Worm (Caenorhabditis elegans): ENCODE data around the gene T05H4.3.

DNA sequence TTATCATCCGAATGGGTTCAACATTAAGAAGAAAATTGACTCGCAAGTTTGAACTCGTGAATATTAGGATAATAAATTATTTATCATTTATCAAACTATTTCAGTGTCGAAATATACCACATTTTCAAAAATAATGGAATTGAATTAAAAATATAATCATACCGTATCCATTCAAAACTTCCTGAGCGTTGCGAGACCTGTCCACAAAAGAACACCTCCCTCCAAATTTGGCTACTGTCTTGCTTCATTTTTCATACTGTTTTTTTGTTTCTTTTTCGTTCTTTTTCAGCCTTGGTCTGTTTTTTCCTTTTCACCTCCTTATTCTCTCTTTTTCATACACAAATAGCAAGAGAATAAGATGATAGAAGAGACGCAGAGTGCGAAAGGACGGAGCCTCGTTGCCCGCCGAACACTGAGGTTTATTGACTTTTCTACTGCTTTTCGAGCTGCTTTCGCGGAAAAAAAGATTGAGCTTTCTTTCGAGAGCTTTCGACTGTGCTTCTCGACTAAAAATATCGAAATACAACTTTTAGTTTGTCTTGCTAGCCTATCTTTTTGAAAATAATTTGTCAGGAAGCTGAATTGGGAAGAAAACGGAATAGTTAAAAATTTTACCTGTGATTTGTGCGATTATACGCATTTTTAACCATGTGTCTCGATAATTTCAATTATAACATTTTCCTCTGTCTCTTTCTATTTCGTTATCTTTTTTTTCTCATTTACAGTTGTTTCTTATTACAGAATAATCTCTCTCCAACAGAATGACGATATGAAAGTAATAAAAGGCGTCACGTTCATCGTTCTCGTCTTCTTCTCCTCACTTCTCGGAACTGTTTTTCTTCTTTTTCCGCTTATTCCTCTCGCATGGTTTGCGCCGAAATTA lies 8.2 kb downstream of the T05H4.3 start, which contains the start of gene acl-8:
- TF ChIP-seq npax-4 (tag; optimal IDR thresholded peaks at IDR 0.05): no peak
- no peak for TF ChIP-seq ceh-14 (tag; optimal IDR thresholded peaks at IDR 0.05)
- no peak for TF ChIP-seq hlh-6 (tag; optimal IDR thresholded peaks at IDR 0.05)
- TF ChIP-seq pag-3 (tag; optimal IDR thresholded peaks at IDR 0.05; ENCODE audit: borderline replicate concordance): no peak
- TF ChIP-seq pha-4 (tag; optimal IDR thresholded peaks at IDR 0.05): no peak
- no peak for TF ChIP-seq ama-1 (optimal IDR thresholded peaks at IDR 0.05)
- TF ChIP-seq dve-1 (tag; optimal IDR thresholded peaks at IDR 0.05): no peak
- TF ChIP-seq nhr-11 (tag; optimal IDR thresholded peaks at IDR 0.05): no peak
- no peak for TF ChIP-seq sox-4 (tag; optimal IDR thresholded peaks at IDR 0.05)

Measured in whole organism, late embryonic.